Worm (Caenorhabditis elegans): ENCODE measurements around the gene bcl-7.

The bcl-7 gene

ce11 chrIII:5915926-5916325 lies 10.0 kb upstream of the bcl-7 start:
- peak; percentile 88 for TF ChIP-seq nhr-80 (tag; optimal IDR thresholded peaks at IDR 0.05)
- TF ChIP-seq ZK185.1 (tag; optimal IDR thresholded peaks at IDR 0.05; ENCODE audit: poor library complexity, severe bottlenecking), result peak; percentile 2
- TF ChIP-seq hmg-1.2 (GFP tag; IDR thresholded peaks at IDR 0.05), result 0 out of 2 replicates have a peak, but pooled peaks have one; percentile 6
- no peak for TF ChIP-seq ekl-4 (GFP tag; IDR thresholded peaks at IDR 0.05)
- peak; percentile 55 for TF ChIP-seq dox-1 (GFP tag; IDR thresholded peaks at IDR 0.05)

DNA sequence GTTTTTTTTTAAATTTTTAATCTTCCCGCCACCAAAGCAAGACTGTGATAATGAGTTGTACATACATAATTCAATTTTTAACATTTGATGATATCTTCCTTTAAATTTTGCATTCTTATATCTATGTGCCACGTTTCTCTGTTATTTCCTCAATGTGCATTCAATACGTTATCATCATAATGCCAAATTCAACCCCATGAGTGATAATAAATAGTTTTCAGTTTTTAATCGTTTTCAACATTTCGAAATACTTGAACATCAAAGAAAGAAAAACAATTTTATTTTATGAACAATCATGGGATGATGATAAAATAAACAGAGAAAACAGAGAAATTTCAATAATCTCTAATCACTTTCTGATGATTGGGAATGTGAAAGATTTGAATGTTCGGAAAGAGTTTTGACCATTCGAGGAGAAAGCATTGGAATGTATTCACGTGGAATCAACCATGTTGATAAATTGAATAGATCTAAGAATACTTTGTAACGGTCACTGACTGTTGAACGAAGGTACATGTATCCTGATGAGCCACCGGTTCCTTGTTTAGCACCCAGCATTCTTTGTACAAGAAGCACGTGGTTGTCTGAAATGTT lies 8.4 kb upstream of the bcl-7 start:
- TF ChIP-seq nhr-80 (tag; optimal IDR thresholded peaks at IDR 0.05), result peak; percentile 62
- no peak for TF ChIP-seq hlh-26 (GFP tag; conservative IDR thresholded peaks at IDR 0.05)
- TF ChIP-seq tlf-1 (GFP tag; optimal IDR thresholded peaks at IDR 0.05), result peak; percentile 44
- TF ChIP-seq repo-1 (tag; optimal IDR thresholded peaks at IDR 0.05), result peak; percentile 53
- no peak for TF ChIP-seq mes-4 (tag; optimal IDR thresholded peaks at IDR 0.05)
- TF ChIP-seq sptf-2 (GFP tag; optimal IDR thresholded peaks at IDR 0.05), result no peak
- peak; percentile 26 for TF ChIP-seq attf-5 (GFP tag; optimal IDR thresholded peaks at IDR 0.05)
- TF ChIP-seq hmg-1.2 (GFP tag; IDR thresholded peaks at IDR 0.05), result peak; percentile 19; the same call in 1 of the 2 replicates
- no peak for TF ChIP-seq pbrm-1 (GFP tag; IDR thresholded peaks at IDR 0.05)
- TF ChIP-seq cebp-1 (GFP tag; IDR thresholded peaks at IDR 0.05), result peak; percentile 87
- TF ChIP-seq cebp-1 (tag; optimal IDR thresholded peaks at IDR 0.05), result peak; percentile 86
- no peak for TF ChIP-seq attf-3 (GFP tag; conservative IDR thresholded peaks at IDR 0.05)
- TF ChIP-seq athp-1 (tag; optimal IDR thresholded peaks at IDR 0.05), result no peak
- no peak for TF ChIP-seq ceh-91 (GFP tag; IDR thresholded peaks at IDR 0.05)
- no peak for TF ChIP-seq snpc-1.3 (tag; optimal IDR thresholded peaks at IDR 0.05; ENCODE audit: insufficient read depth)
- TF ChIP-seq chd-7 (tag; optimal IDR thresholded peaks at IDR 0.05), result peak; percentile 8
- 0 out of 2 replicates have a peak, but pooled peaks have one; percentile 15 for TF ChIP-seq Y56A3A.18 (GFP tag; IDR thresholded peaks at IDR 0.05)
- no peak for TF ChIP-seq dpl-1 (GFP tag; optimal IDR thresholded peaks at IDR 0.05)

ce11 chrIII:5919799-5920387 lies 6.0 kb upstream of the bcl-7 start, which contains the start of the genes tdo-2 and C28H8.2:
Gene tdo-2 (minus strand): TSS chrIII:5919955.
Gene C28H8.2 (plus strand): TSS chrIII:5920322.
- TF ChIP-seq nfyb-1 (GFP tag; IDR thresholded peaks at IDR 0.05) (0 out of 2 replicates have a peak, but pooled peaks have one; percentile 13), chd-7 (tag; optimal IDR thresholded peaks at IDR 0.05) (peak; percentile 16), mcd-1 (GFP tag; IDR thresholded peaks at IDR 0.05) (peak; percentile 8; the same call in 1 of the 2 replicates), C06A6.2 (GFP tag; conservative IDR thresholded peaks at IDR 0.05) (peak; percentile 71; the same call in 1 of the 2 replicates), rpc-1 (optimal IDR thresholded peaks at IDR 0.05) (no peak), rpc-1 (tag; optimal IDR thresholded peaks at IDR 0.05) (no peak), ztf-26 (tag; optimal IDR thresholded peaks at IDR 0.05) (peak; percentile 77), atf-7 (tag; optimal IDR thresholded peaks at IDR 0.05) (peak; percentile 19), hsf-1 (GFP tag; IDR thresholded peaks at IDR 0.05) (0 out of 2 replicates have a peak, but pooled peaks have one; percentile 26), Y67H2A.10 (GFP tag; conservative IDR thresholded peaks at IDR 0.05) (no peak), cebp-1 (GFP tag; IDR thresholded peaks at IDR 0.05) (no peak), cebp-1 (tag; optimal IDR thresholded peaks at IDR 0.05) (peak; percentile 36), K11D2.4 (GFP tag; IDR thresholded peaks at IDR 0.05) (peak; percentile 58; the same call in 1 of the 2 replicates), pha-4 (tag; optimal IDR thresholded peaks at IDR 0.05) (no peak), lin-40 (tag; optimal IDR thresholded peaks at IDR 0.05) (peak; percentile 43), bed-2 (GFP tag; IDR thresholded peaks at IDR 0.05) (no peak), die-1 (tag; optimal IDR thresholded peaks at IDR 0.05) (peak; percentile 39), dpl-1 (GFP tag; optimal IDR thresholded peaks at IDR 0.05) (no peak), somi-1 (GFP tag; optimal IDR thresholded peaks at IDR 0.05) (peak; percentile 66), nhr-27 (tag; optimal IDR thresholded peaks at IDR 0.05) (no peak), lin-35 (GFP tag; optimal IDR thresholded peaks at IDR 0.05) (no peak)
